Worm (Caenorhabditis elegans) whole organism, L2 larva: ENCODE measurements around the gene F44G4.6.

Source experiments
- C34F6.9 ChIP-seq: fragments of 150-350 bp; optimal IDR thresholded peaks from 2 replicates; lab custom pipeline; 2014; ENCODE audit warnings: missing biosample characterization, missing genetic modification characterization
- F13H6.1 ChIP-seq: sonication (generic microtip); optimal IDR thresholded peaks from 2 replicates; lab custom pipeline; 2016; ENCODE audit warnings: missing genetic modification characterization, missing compliant biosample characterization
- R02D3.7 ChIP-seq: fragments of 150-350 bp; optimal IDR thresholded peaks from 2 replicates; lab custom pipeline; 2014; ENCODE audit warnings: missing biosample characterization, missing genetic modification characterization
- Y55F3AM.14 ChIP-seq: fragments of 200-800 bp; sonication (Bioruptor generic); optimal IDR thresholded peaks from 2 replicates; lab custom pipeline; 2018; ENCODE audit warnings: mild to moderate bottlenecking, missing genetic modification characterization, missing compliant biosample characterization
- ZK546.5 ChIP-seq: sonication (generic microtip); optimal IDR thresholded peaks from 2 replicates; lab custom pipeline; 2017; ENCODE audit warnings: missing biosample characterization, missing genetic modification characterization
- alr-1 ChIP-seq: fragments of 150-350 bp; optimal IDR thresholded peaks from 2 replicates; lab custom pipeline; 2014; ENCODE audit warnings: missing biosample characterization, missing genetic modification characterization
- aly-2 ChIP-seq: fragments of 150-350 bp; optimal IDR thresholded peaks from 2 replicates; lab custom pipeline; 2014; ENCODE audit warnings: missing biosample characterization, missing genetic modification characterization
- ama-1 ChIP-seq: fragments of 150-350 bp; optimal IDR thresholded peaks from 2 replicates; lab custom pipeline; 2018; ENCODE audit warnings: inconsistent platforms
- blmp-1 ChIP-seq: sonication (generic microtip); optimal IDR thresholded peaks from 2 replicates; lab custom pipeline; 2017; ENCODE audit warnings: missing genetic modification characterization, mild to moderate bottlenecking, missing compliant biosample characterization, antibody characterized with exemption, moderate library complexity; ENCODE audit not compliant: insufficient read depth
- ceh-16 ChIP-seq: fragments of 150-350 bp; optimal IDR thresholded peaks from 2 replicates; lab custom pipeline; 2014; ENCODE audit warnings: missing biosample characterization, missing genetic modification characterization
- ceh-82 ChIP-seq: fragments of 150-350 bp; optimal IDR thresholded peaks from 2 replicates; lab custom pipeline; 2014; ENCODE audit warnings: missing biosample characterization, missing genetic modification characterization
- crh-2 ChIP-seq: sonication (generic microtip); optimal IDR thresholded peaks from 2 replicates; lab custom pipeline; 2017; ENCODE audit warnings: missing biosample characterization, missing genetic modification characterization
- dmd-4 ChIP-seq: sonication (generic microtip); optimal IDR thresholded peaks from 2 replicates; lab custom pipeline; 2017; ENCODE audit warnings: missing biosample characterization, missing genetic modification characterization
- egl-27 ChIP-seq: sonication (generic microtip); optimal IDR thresholded peaks from 3 replicates; lab custom pipeline; 2017; ENCODE audit warnings: missing biosample characterization, missing genetic modification reagents, missing genetic modification characterization
- elt-1 ChIP-seq: fragments of 150-350 bp; optimal IDR thresholded peaks from 2 replicates; lab custom pipeline; 2014; ENCODE audit warnings: missing biosample characterization, missing genetic modification characterization
- elt-3 ChIP-seq: sonication (generic microtip); optimal IDR thresholded peaks from 2 replicates; lab custom pipeline; 2017; ENCODE audit warnings: missing biosample characterization, missing genetic modification characterization
- fos-1 ChIP-seq: fragments of 150-350 bp; optimal IDR thresholded peaks from 2 replicates; lab custom pipeline; 2014; ENCODE audit warnings: missing biosample characterization, missing genetic modification characterization
- gmeb-1 ChIP-seq: fragments of 150-350 bp; optimal IDR thresholded peaks from 2 replicates; lab custom pipeline; 2014; ENCODE audit warnings: missing biosample characterization, missing genetic modification characterization
- lin-11 ChIP-seq: fragments of 150-350 bp; sonication (generic microtip); optimal IDR thresholded peaks from 2 replicates; lab custom pipeline; 2014; ENCODE audit warnings: missing biosample characterization, missing genetic modification characterization, inconsistent platforms, mixed read lengths
- lin-13 ChIP-seq: fragments of 150-350 bp; optimal IDR thresholded peaks from 2 replicates; lab custom pipeline; 2014; ENCODE audit warnings: missing biosample characterization, missing genetic modification reagents, missing genetic modification characterization
- lin-39 ChIP-seq: fragments of 150-350 bp; optimal IDR thresholded peaks from 2 replicates; lab custom pipeline; 2014; ENCODE audit warnings: missing biosample characterization, missing genetic modification reagents, missing genetic modification characterization
- lsy-2 ChIP-seq, 2 experiments: fragments of 150-350 bp in 1 of 2; sonication (generic microtip) in 1 of 2; optimal IDR thresholded peaks; 2 replicates each; lab custom pipeline; 2014 to 2017; ENCODE audit warnings: missing biosample characterization in 2 of 2, missing genetic modification characterization in 2 of 2
- mab-5 ChIP-seq: fragments of 150-350 bp; optimal IDR thresholded peaks from 2 replicates; lab custom pipeline; 2014; ENCODE audit warnings: missing biosample characterization, missing genetic modification characterization
- mbf-1 ChIP-seq: sonication (generic microtip); optimal IDR thresholded peaks from 2 replicates; lab custom pipeline; 2017; ENCODE audit warnings: missing biosample characterization, missing genetic modification characterization
- mdl-1 ChIP-seq, 2 experiments: fragments of 150-350 bp in 1 of 2; sonication (generic microtip) in 1 of 2; optimal IDR thresholded peaks; 2 replicates each; lab custom pipeline; 2017; ENCODE audit warnings: missing biosample characterization in 2 of 2, missing genetic modification characterization in 2 of 2
- nhr-10 ChIP-seq: sonication (generic microtip); optimal IDR thresholded peaks from 2 replicates; lab custom pipeline; 2017; ENCODE audit warnings: missing biosample characterization, missing genetic modification characterization
- nhr-12 ChIP-seq: fragments of 150-350 bp; optimal IDR thresholded peaks from 2 replicates; lab custom pipeline; 2014; ENCODE audit warnings: missing biosample characterization, missing genetic modification characterization
- nhr-129 ChIP-seq: fragments of 150-350 bp; optimal IDR thresholded peaks from 2 replicates; lab custom pipeline; 2014; ENCODE audit warnings: missing biosample characterization, missing genetic modification characterization
- nhr-21 ChIP-seq: fragments of 150-350 bp; optimal IDR thresholded peaks from 2 replicates; lab custom pipeline; 2014; ENCODE audit warnings: missing biosample characterization, missing genetic modification characterization
- nhr-23 ChIP-seq: fragments of 150-350 bp; optimal IDR thresholded peaks from 2 replicates; lab custom pipeline; 2014; ENCODE audit warnings: missing biosample characterization, missing genetic modification reagents, missing genetic modification characterization
- nhr-25 ChIP-seq: fragments of 150-350 bp; sonication (generic microtip); optimal IDR thresholded peaks from 3 replicates; lab custom pipeline; 2014; ENCODE audit warnings: missing biosample characterization, missing genetic modification characterization
- nhr-6 ChIP-seq: fragments of 150-350 bp; optimal IDR thresholded peaks from 2 replicates; lab custom pipeline; 2014; ENCODE audit warnings: missing biosample characterization, missing genetic modification characterization
- nhr-77 ChIP-seq: fragments of 150-350 bp; optimal IDR thresholded peaks from 2 replicates; lab custom pipeline; 2014; ENCODE audit warnings: missing biosample characterization, missing genetic modification characterization
- peb-1 ChIP-seq: fragments of 150-350 bp; optimal IDR thresholded peaks from 2 replicates; lab custom pipeline; 2014; ENCODE audit warnings: missing biosample characterization, missing genetic modification characterization
- skn-1 ChIP-seq: sonication (generic microtip); optimal IDR thresholded peaks from 2 replicates; lab custom pipeline; 2017; ENCODE audit warnings: missing biosample characterization, missing genetic modification characterization
- sma-3 ChIP-seq: sonication (generic microtip); optimal IDR thresholded peaks from 2 replicates; lab custom pipeline; 2016; ENCODE audit warnings: missing genetic modification reagents, missing genetic modification characterization, missing compliant biosample characterization
- sma-9 ChIP-seq, 2 experiments: fragments of 150-350 bp in 1 of 2; sonication (generic microtip) in 1 of 2; optimal IDR thresholded peaks; 2 replicates each; lab custom pipeline; 2014 to 2016; ENCODE audit warnings: missing genetic modification characterization in 2 of 2, mild to moderate bottlenecking in 1 of 2, missing biosample characterization in 1 of 2, missing compliant biosample characterization in 1 of 2, missing genetic modification reagents in 1 of 2, moderate library complexity in 1 of 2
- snpc-4 ChIP-seq: fragments of 150-350 bp; optimal IDR thresholded peaks from 2 replicates; lab custom pipeline; 2014; ENCODE audit warnings: missing biosample characterization, missing genetic modification characterization
- unc-55 ChIP-seq: fragments of 150-350 bp; sonication (generic microtip); optimal IDR thresholded peaks from 3 replicates; lab custom pipeline; 2014; ENCODE audit warnings: missing biosample characterization, missing genetic modification reagents, missing genetic modification characterization
- zag-1 ChIP-seq: fragments of 150-350 bp; optimal IDR thresholded peaks from 2 replicates; lab custom pipeline; 2014; ENCODE audit warnings: missing biosample characterization, missing genetic modification characterization
- ztf-11 ChIP-seq: sonication (generic microtip); optimal IDR thresholded peaks from 2 replicates; lab custom pipeline; 2017; ENCODE audit warnings: missing biosample characterization, missing genetic modification characterization
- ztf-4 ChIP-seq: fragments of 150-350 bp; optimal IDR thresholded peaks from 2 replicates; lab custom pipeline; 2014; ENCODE audit warnings: missing biosample characterization, missing genetic modification characterization

The F44G4.6 gene

DNA sequence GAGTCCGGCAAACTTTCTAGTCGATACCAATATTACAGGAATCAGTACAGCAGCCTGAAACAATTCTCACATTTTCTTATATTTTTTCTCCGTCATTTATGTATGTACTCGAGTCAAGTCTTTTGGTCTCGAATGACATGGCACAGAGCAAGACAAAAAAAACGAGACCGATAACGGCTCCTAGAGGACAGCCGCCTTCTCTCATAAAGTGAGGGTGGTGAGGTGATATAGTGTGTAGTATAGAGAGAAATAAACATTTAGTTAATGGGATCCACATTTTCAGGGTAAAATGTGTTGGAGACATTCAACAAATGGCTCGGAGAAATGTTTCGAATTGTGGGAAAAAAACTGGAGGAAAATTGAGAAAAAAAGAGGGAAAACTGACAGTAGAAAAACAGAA lies 39.4 kb downstream of the F44G4.6 start (continued):
- TF ChIP-seq zag-1 (tag; lab: Kevin White, UChicago) (no peak), fos-1 (tag; lab: Kevin White, UChicago) (no peak), snpc-4 (tag; lab: Kevin White, UChicago) (no peak), R02D3.7 (no peak), lin-39 (tag; lab: Kevin White, UChicago) (peak; percentile 27), nhr-10 (tag; lab: Kevin White, UChicago) (no peak), aly-2 (tag; lab: Kevin White, UChicago) (no peak), egl-27 (tag; lab: Kevin White, UChicago) (no peak), nhr-25 (tag; lab: Kevin White, UChicago) (no peak), F13H6.1 (tag; lab: Kevin White, UChicago) (peak; percentile 30), lsy-2 (tag; optimal IDR thresholded peaks at IDR 0.05; lab: Kevin White, UChicago) (peak in 1 of 2 experiments; percentile 25), lin-11 (tag; lab: Kevin White, UChicago) (no peak), mbf-1 (no peak), nhr-6 (tag; lab: Kevin White, UChicago) (no peak), elt-3 (tag; lab: Kevin White, UChicago) (no peak), elt-1 (tag; lab: Kevin White, UChicago) (no peak), unc-55 (GFP tag; lab: Kevin White, UChicago) (no peak), nhr-77 (tag; lab: Kevin White, UChicago) (no peak), sma-3 (GFP tag; lab: Kevin White, UChicago) (no peak), ceh-16 (no peak), nhr-21 (no peak), nhr-12 (tag; lab: Kevin White, UChicago) (no peak), dmd-4 (tag; lab: Kevin White, UChicago) (no peak), gmeb-1 (tag; lab: Kevin White, UChicago) (no peak), ZK546.5 (tag; lab: Kevin White, UChicago) (no peak)

ce11 chrII:8961450-8961849 lies 40.1 kb downstream of the F44G4.6 start:
- TF ChIP-seq sma-3 (GFP tag; lab: Kevin White, UChicago) (no peak), nhr-129 (tag; lab: Kevin White, UChicago) (peak; percentile 73), sma-9 (GFP tag; optimal IDR thresholded peaks at IDR 0.05; lab: Kevin White, UChicago) (peak; percentile 12), sma-9 (tag; optimal IDR thresholded peaks at IDR 0.05; lab: Kevin White, UChicago) (no peak), ama-1 (lab: Kevin White, UChicago) (peak; percentile 9)

ce11 chrII:8960414-8960813 lies 41.2 kb downstream of the F44G4.6 start, which contains the start of gene cal-2:
cal-2 (plus strand) TSS chrII:8960714.
- no peak for TF ChIP-seq lin-11 (tag; lab: Kevin White, UChicago)
- no peak for TF ChIP-seq ceh-82
- no peak for TF ChIP-seq snpc-4 (tag; lab: Kevin White, UChicago)
- TF ChIP-seq nhr-23 (tag; lab: Kevin White, UChicago), result no peak
- TF ChIP-seq ZK546.5 (tag; lab: Kevin White, UChicago), result no peak
- no peak for TF ChIP-seq nhr-21
- no peak for TF ChIP-seq ztf-11 (tag; lab: Kevin White, UChicago)
- no peak for TF ChIP-seq R02D3.7
- no peak for TF ChIP-seq crh-2
- no peak for TF ChIP-seq gmeb-1 (tag; lab: Kevin White, UChicago)
- TF ChIP-seq mab-5 (tag; lab: Kevin White, UChicago), result no peak
- TF ChIP-seq skn-1, result no peak
- no peak for TF ChIP-seq Y55F3AM.14 (GFP tag; lab: Kevin White, UChicago)
- no peak for TF ChIP-seq peb-1 (tag; lab: Kevin White, UChicago)
- TF ChIP-seq blmp-1 (tag; lab: Kevin White, UChicago), result no peak

ce11 chrII:8959081-8959480 lies 42.5 kb downstream of the F44G4.6 start:
- TF ChIP-seq mdl-1 (tag; optimal IDR thresholded peaks at IDR 0.05; lab: Kevin White, UChicago) (no peak), ceh-82 (no peak), nhr-12 (tag; lab: Kevin White, UChicago) (no peak), lin-11 (tag; lab: Kevin White, UChicago) (no peak), elt-3 (tag; lab: Kevin White, UChicago) (no peak), lsy-2 (tag; optimal IDR thresholded peaks at IDR 0.05; lab: Kevin White, UChicago) (peak in 1 of 2 experiments; percentile 20), sma-9 (GFP tag; optimal IDR thresholded peaks at IDR 0.05; lab: Kevin White, UChicago) (peak; percentile 61), sma-9 (tag; optimal IDR thresholded peaks at IDR 0.05; lab: Kevin White, UChicago) (no peak), sma-3 (GFP tag; lab: Kevin White, UChicago) (no peak), lin-13 (GFP tag; lab: Kevin White, UChicago) (no peak), unc-55 (GFP tag; lab: Kevin White, UChicago) (no peak), nhr-77 (tag; lab: Kevin White, UChicago) (no peak), ceh-16 (no peak), Y55F3AM.14 (GFP tag; lab: Kevin White, UChicago) (no peak), nhr-6 (tag; lab: Kevin White, UChicago) (no peak), mab-5 (tag; lab: Kevin White, UChicago) (no peak), F13H6.1 (tag; lab: Kevin White, UChicago) (peak; percentile 65), nhr-21 (no peak), C34F6.9 (peak; percentile 22), alr-1 (tag; lab: Kevin White, UChicago) (no peak), ztf-4 (tag; lab: Kevin White, UChicago) (no peak), zag-1 (tag; lab: Kevin White, UChicago) (no peak), fos-1 (tag; lab: Kevin White, UChicago) (no peak), nhr-129 (tag; lab: Kevin White, UChicago) (peak; percentile 77), ama-1 (lab: Kevin White, UChicago) (peak; percentile 4), mbf-1 (no peak), aly-2 (tag; lab: Kevin White, UChicago) (no peak)
